Fruit fly (Drosophila melanogaster) whole organism, adult: ENCODE measurements around the gene dysc.

ENCODE experiments used
- CG11617 ChIP-seq: fragments of 200-800 bp; sonication (Bioruptor generic); optimal IDR thresholded peaks from 2 replicates; lab custom pipeline; 2017; ENCODE audit warnings: mild to moderate bottlenecking, missing biosample characterization, missing genetic modification reagents, missing genetic modification characterization
- CG12768 ChIP-seq: fragments of 200-800 bp; sonication (Bioruptor generic); optimal IDR thresholded peaks from 2 replicates; lab custom pipeline; 2017; ENCODE audit warnings: missing biosample characterization, missing genetic modification characterization, mild to moderate bottlenecking, moderate library complexity, missing genetic modification reagents
- Crg-1 ChIP-seq: fragments of 200-800 bp; sonication (Bioruptor generic); optimal IDR thresholded peaks from 2 replicates; lab custom pipeline; 2016; ENCODE audit warnings: missing biosample characterization, missing genetic modification characterization
- Hr96 ChIP-seq: fragments of 200-800 bp; sonication (Bioruptor generic); optimal IDR thresholded peaks from 2 replicates; lab custom pipeline; 2016; ENCODE audit warnings: missing biosample characterization, missing genetic modification characterization
- bab1 ChIP-seq: fragments of 200-800 bp; sonication (Bioruptor generic); optimal IDR thresholded peaks from 3 replicates; lab custom pipeline; 2019; ENCODE audit warnings: missing biosample characterization, mild to moderate bottlenecking, missing genetic modification characterization, moderate library complexity
- cic ChIP-seq: fragments of 200-800 bp; sonication (Bioruptor generic); optimal IDR thresholded peaks from 2 replicates; lab custom pipeline; 2017; ENCODE audit warnings: missing biosample characterization, mild to moderate bottlenecking, missing genetic modification characterization, moderate library complexity
- tj ChIP-seq: fragments of 200-800 bp; sonication (Bioruptor generic); optimal IDR thresholded peaks from 3 replicates; lab custom pipeline; 2017; ENCODE audit warnings: missing biosample characterization, mild to moderate bottlenecking, missing genetic modification characterization, moderate library complexity

- TF ChIP-seq Crg-1 (GFP tag; lab: Kevin White, UChicago): no peak
- TF ChIP-seq CG11617 (GFP tag; lab: Kevin White, UChicago): no peak
- TF ChIP-seq CG12768: no peak
- TF ChIP-seq bab1 (GFP tag; lab: Kevin White, UChicago): peak; percentile 6
- TF ChIP-seq Hr96 (GFP tag; lab: Kevin White, UChicago): no peak
- TF ChIP-seq tj (GFP tag; lab: Kevin White, UChicago): no peak
- TF ChIP-seq cic (GFP tag; lab: Kevin White, UChicago): no peak
These were observed 15.7 kb upstream of the dysc start for dm6 chr3L:13918774-13919173.
